Fruit fly (Drosophila melanogaster) whole organism, pupa: ENCODE measurements around the gene CG32066.

Experiments used
- CG13204 ChIP-seq: fragments of 200-800 bp; sonication (Bioruptor generic); optimal IDR thresholded peaks from 2 replicates; lab custom pipeline; 2018; ENCODE audit warnings: missing biosample characterization, mild to moderate bottlenecking, missing genetic modification characterization, moderate library complexity
- CG14655 ChIP-seq: fragments of 200-800 bp; sonication (Bioruptor generic); optimal IDR thresholded peaks from 3 replicates; lab custom pipeline; 2017; ENCODE audit warnings: mild to moderate bottlenecking, missing biosample characterization, missing genetic modification reagents, missing genetic modification characterization
- CG15710 ChIP-seq: fragments of 200-800 bp; sonication (Bioruptor generic); optimal IDR thresholded peaks from 2 replicates; lab custom pipeline; 2018; ENCODE audit warnings: missing biosample characterization, mild to moderate bottlenecking, missing genetic modification characterization, moderate library complexity
- CG17806 ChIP-seq: fragments of 200-800 bp; sonication (Bioruptor generic); optimal IDR thresholded peaks from 2 replicates; lab custom pipeline; 2018; ENCODE audit warnings: missing biosample characterization, mild to moderate bottlenecking, missing genetic modification characterization, moderate library complexity
- CG34367 ChIP-seq: fragments of 200-800 bp; sonication (Bioruptor generic); optimal IDR thresholded peaks from 2 replicates; lab custom pipeline; 2018; ENCODE audit warnings: missing biosample characterization, mild to moderate bottlenecking, missing genetic modification characterization
- CG8159 ChIP-seq: fragments of 200-800 bp; sonication (Bioruptor generic); optimal IDR thresholded peaks from 3 replicates; lab custom pipeline; 2018; ENCODE audit warnings: missing biosample characterization, mild to moderate bottlenecking, missing genetic modification characterization, moderate library complexity
- EcR ChIP-seq: fragments of 200-800 bp; sonication (Bioruptor generic); optimal IDR thresholded peaks from 3 replicates; lab custom pipeline; 2019; ENCODE audit warnings: missing biosample characterization, missing genetic modification characterization, mild to moderate bottlenecking, moderate library complexity, missing genetic modification reagents
- Pif1B ChIP-seq: fragments of 200-800 bp; sonication (Bioruptor generic); optimal IDR thresholded peaks from 3 replicates; lab custom pipeline; 2016; ENCODE audit warnings: missing biosample characterization, missing genetic modification characterization
- Snoo ChIP-seq: fragments of 200-800 bp; sonication (Bioruptor generic); optimal IDR thresholded peaks from 3 replicates; lab custom pipeline; 2017; ENCODE audit warnings: missing biosample characterization, mild to moderate bottlenecking, missing genetic modification characterization, inconsistent platforms
- fd96Ca ChIP-seq: fragments of 200-800 bp; sonication (Bioruptor generic); IDR thresholded peaks from 3 replicates; pipeline ENCODE4 v1.3.6; 2022; ENCODE audit warnings: missing biosample characterization, missing genetic modification characterization
- gl ChIP-seq: fragments of 200-800 bp; sonication (Bioruptor generic); optimal IDR thresholded peaks from 2 replicates; lab custom pipeline; 2018; ENCODE audit warnings: missing biosample characterization, mild to moderate bottlenecking, missing genetic modification characterization

DNA sequence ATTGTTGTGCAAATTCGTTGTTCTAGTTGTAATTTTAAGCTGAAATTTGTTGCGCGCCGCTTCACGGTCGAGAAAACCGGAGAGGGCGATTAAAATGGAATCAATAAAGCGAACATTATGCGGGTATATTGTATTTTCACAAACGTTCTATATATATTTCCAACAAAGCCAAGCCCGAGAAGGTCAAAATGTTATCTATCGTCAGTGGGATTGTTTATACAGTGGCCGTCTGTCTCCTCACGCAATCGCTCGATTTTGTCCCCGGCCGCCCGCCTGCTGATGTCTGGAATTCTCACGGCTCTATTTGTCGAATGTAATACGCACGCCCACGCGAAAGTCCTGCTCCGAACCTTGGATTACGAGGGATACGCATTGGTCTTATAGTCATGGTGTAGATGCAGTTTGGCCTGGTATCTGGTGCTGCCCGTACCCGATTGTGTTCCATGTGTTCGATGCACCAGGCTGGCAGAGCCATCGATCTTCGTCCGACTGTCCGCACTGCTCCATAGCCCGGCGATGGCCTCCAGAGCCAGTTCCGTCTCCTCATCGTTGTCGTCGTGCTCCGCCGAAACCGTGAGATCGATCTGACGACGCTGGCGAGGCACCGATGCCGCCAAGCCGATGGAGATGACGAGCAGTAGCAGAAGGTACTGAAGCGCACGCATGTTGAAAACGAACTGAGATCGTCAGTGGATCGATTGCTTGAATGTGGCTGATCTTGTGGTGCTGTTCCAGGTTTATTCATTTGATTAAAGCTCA is 31.8 kb upstream of the CG32066 start, which contains the start of gene CG33493:
- TF ChIP-seq EcR (GFP tag; lab: Kevin White, UChicago) (no peak), fd96Ca (no peak), CG34367 (no peak), CG15710 (tag; lab: Kevin White, UChicago) (no peak), Pif1B (no peak), CG14655 (no peak), Snoo (no peak), CG13204 (no peak), CG17806 (tag; lab: Kevin White, UChicago) (no peak), gl (tag; lab: Kevin White, UChicago) (no peak), CG8159 (no peak)
